Worm (Caenorhabditis elegans) whole organism, L4 larva: ENCODE data around the gene mml-1.
A peak's percentile ranks its signal among the peaks of the same experiment; 100 is the strongest.

ENCODE experiments used
- F10B5.3 ChIP-seq: sonication (generic microtip); optimal IDR thresholded peaks from 2 replicates; lab custom pipeline; 2016; ENCODE audit warnings: mild to moderate bottlenecking, missing genetic modification characterization, missing compliant biosample characterization
- R02D3.7 ChIP-seq: fragments of 150-350 bp; sonication (generic microtip); optimal IDR thresholded peaks from 3 replicates; lab custom pipeline; 2014; ENCODE audit warnings: missing biosample characterization, missing genetic modification characterization
- T26A8.4 ChIP-seq: fragments of 200-800 bp; sonication (Bioruptor generic); IDR thresholded peaks from 2 replicates; pipeline ENCODE4 v1.3.6; 2022; ENCODE audit warnings: missing genetic modification characterization, missing compliant biosample characterization
- aly-2 ChIP-seq: sonication (generic microtip); optimal IDR thresholded peaks from 2 replicates; lab custom pipeline; 2018; ENCODE audit warnings: missing biosample characterization, missing genetic modification characterization
- ama-1 ChIP-seq: fragments of 150-350 bp; optimal IDR thresholded peaks from 2 replicates; lab custom pipeline; 2014; ENCODE audit warnings: inconsistent platforms, mixed read lengths
- ceh-28 ChIP-seq: fragments of 150-350 bp; optimal IDR thresholded peaks from 2 replicates; lab custom pipeline; 2014; ENCODE audit warnings: missing biosample characterization, missing genetic modification reagents, missing genetic modification characterization
- ceh-32 ChIP-seq: sonication (generic microtip); optimal IDR thresholded peaks from 2 replicates; lab custom pipeline; 2016; ENCODE audit warnings: mild to moderate bottlenecking, missing genetic modification characterization, missing compliant biosample characterization; ENCODE audit not compliant: poor library complexity
- ceh-44 ChIP-seq: fragments of 200-800 bp; sonication (Bioruptor generic); IDR thresholded peaks from 2 replicates; pipeline ENCODE4 v1.3.6; 2022; ENCODE audit warnings: missing genetic modification reagents, missing genetic modification characterization, missing compliant biosample characterization
- ceh-62 ChIP-seq: sonication (generic microtip); optimal IDR thresholded peaks from 2 replicates; lab custom pipeline; 2017; ENCODE audit warnings: missing biosample characterization, missing genetic modification characterization
- ceh-82 ChIP-seq: sonication (generic microtip); optimal IDR thresholded peaks from 2 replicates; lab custom pipeline; 2017; ENCODE audit warnings: missing biosample characterization, missing genetic modification characterization
- daf-16 ChIP-seq, 3 experiments: sonication (generic microtip); optimal IDR thresholded peaks; 2 replicates each; lab custom pipeline; 2016 to 2017; ENCODE audit warnings: missing genetic modification characterization in 3 of 3, missing genetic modification reagents in 3 of 3, mild to moderate bottlenecking in 2 of 3, missing compliant biosample characterization in 2 of 3, missing biosample characterization in 1 of 3, moderate library complexity in 1 of 3
- daf-8 ChIP-seq: fragments of 200-800 bp; sonication (Bioruptor generic); IDR thresholded peaks from 2 replicates; pipeline ENCODE4 v1.3.6; 2022; ENCODE audit warnings: missing genetic modification characterization, missing compliant biosample characterization
- dmd-9 ChIP-seq: fragments of 200-800 bp; sonication (Bioruptor generic); IDR thresholded peaks from 2 replicates; pipeline ENCODE4 v1.3.6; 2022; ENCODE audit warnings: missing genetic modification reagents, missing genetic modification characterization, missing compliant biosample characterization
- gei-8 ChIP-seq: fragments of 200-800 bp; sonication (Bioruptor generic); optimal IDR thresholded peaks from 2 replicates; lab custom pipeline; 2018; ENCODE audit warnings: mild to moderate bottlenecking, missing genetic modification characterization, missing compliant biosample characterization
- hif-1 ChIP-seq, 2 experiments: sonication (generic microtip); optimal IDR thresholded peaks; 2 replicates each; lab custom pipeline; 2016 to 2017; ENCODE audit warnings: missing compliant biosample characterization in 2 of 2, missing genetic modification characterization in 2 of 2, missing genetic modification reagents in 2 of 2, missing genotype in 2 of 2, mild to moderate bottlenecking in 1 of 2
- hlh-11 ChIP-seq: fragments of 200-800 bp; sonication (Bioruptor generic); optimal IDR thresholded peaks from 2 replicates; lab custom pipeline; 2018; ENCODE audit warnings: mild to moderate bottlenecking, missing genetic modification characterization, missing compliant biosample characterization
- hlh-30 ChIP-seq: sonication (generic microtip); optimal IDR thresholded peaks from 2 replicates; lab custom pipeline; 2017; ENCODE audit warnings: antibody characterized with exemption, mild to moderate bottlenecking, missing genetic modification characterization, missing compliant biosample characterization; ENCODE audit not compliant: insufficient read depth
- hmg-1.1 ChIP-seq: fragments of 200-800 bp; sonication (Bioruptor generic); IDR thresholded peaks from 2 replicates; pipeline ENCODE4 v1.3.6; 2022; ENCODE audit warnings: missing genetic modification reagents, missing genetic modification characterization, missing compliant biosample characterization
- jun-1 ChIP-seq: fragments of 150-350 bp; optimal IDR thresholded peaks from 2 replicates; lab custom pipeline; 2014; ENCODE audit warnings: missing biosample characterization, missing genetic modification reagents, missing genetic modification characterization
- lir-3 ChIP-seq: sonication (generic microtip); optimal IDR thresholded peaks from 2 replicates; lab custom pipeline; 2016; ENCODE audit warnings: mild to moderate bottlenecking, missing genetic modification characterization, missing compliant biosample characterization
- mdt-29 ChIP-seq: fragments of 200-800 bp; sonication (Bioruptor generic); IDR thresholded peaks from 2 replicates; pipeline ENCODE4 v1.3.6; 2022; ENCODE audit warnings: missing genetic modification reagents, missing genetic modification characterization, missing compliant biosample characterization
- mxl-2 ChIP-seq: fragments of 200-800 bp; sonication (Bioruptor generic); conservative IDR thresholded peaks from 2 replicates; pipeline ENCODE4 v1.3.6; 2022; ENCODE audit warnings: missing genetic modification reagents, missing genetic modification characterization, missing compliant biosample characterization
- nhr-10 ChIP-seq: fragments of 150-350 bp; optimal IDR thresholded peaks from 2 replicates; lab custom pipeline; 2014; ENCODE audit warnings: missing biosample characterization, missing genetic modification characterization
- nhr-102 ChIP-seq: sonication (generic microtip); optimal IDR thresholded peaks from 2 replicates; lab custom pipeline; 2016; ENCODE audit warnings: mild to moderate bottlenecking, missing genetic modification characterization, moderate library complexity, missing compliant biosample characterization
- nhr-11 ChIP-seq: fragments of 150-350 bp; optimal IDR thresholded peaks from 2 replicates; lab custom pipeline; 2014; ENCODE audit warnings: missing biosample characterization, missing genetic modification characterization
- nhr-25 ChIP-seq: sonication (generic microtip); optimal IDR thresholded peaks from 2 replicates; lab custom pipeline; 2017; ENCODE audit warnings: missing genetic modification characterization, mild to moderate bottlenecking, missing compliant biosample characterization, antibody characterized with exemption, moderate library complexity, borderline replicate concordance; ENCODE audit not compliant: insufficient read depth
- nhr-41 ChIP-seq: fragments of 200-800 bp; sonication (Bioruptor generic); IDR thresholded peaks from 2 replicates; pipeline ENCODE4 v1.3.6; 2022; ENCODE audit warnings: missing genetic modification reagents, missing genetic modification characterization, missing compliant biosample characterization
- nhr-48 ChIP-seq: sonication (generic microtip); optimal IDR thresholded peaks from 2 replicates; lab custom pipeline; 2016; ENCODE audit warnings: mild to moderate bottlenecking, missing genetic modification characterization, missing compliant biosample characterization
- rbr-2 ChIP-seq: sonication (generic microtip); optimal IDR thresholded peaks from 2 replicates; lab custom pipeline; 2016; ENCODE audit warnings: missing genotype, missing genetic modification characterization, missing compliant biosample characterization
- saeg-2 ChIP-seq: fragments of 200-800 bp; sonication (Bioruptor generic); IDR thresholded peaks from 2 replicates; pipeline ENCODE4 v1.3.6; 2022; ENCODE audit warnings: missing genetic modification reagents, missing genetic modification characterization, missing compliant biosample characterization
- sdz-12 ChIP-seq: fragments of 200-800 bp; sonication (Bioruptor generic); optimal IDR thresholded peaks from 2 replicates; lab custom pipeline; 2018; ENCODE audit warnings: mild to moderate bottlenecking, missing genetic modification characterization, missing compliant biosample characterization
- set-16 ChIP-seq: fragments of 200-800 bp; sonication (Bioruptor generic); IDR thresholded peaks from 2 replicates; pipeline ENCODE4 v1.3.6; 2022; ENCODE audit warnings: missing genetic modification reagents, missing genetic modification characterization, missing compliant biosample characterization
- snpc-1.2 ChIP-seq: fragments of 200-800 bp; sonication (Bioruptor generic); IDR thresholded peaks from 2 replicates; pipeline ENCODE4 v1.3.6; 2022; ENCODE audit warnings: missing genetic modification reagents, missing genetic modification characterization, missing compliant biosample characterization
- tra-1 ChIP-seq: fragments of 200-800 bp; sonication (Bioruptor generic); IDR thresholded peaks from 2 replicates; pipeline ENCODE4 v1.3.6; 2022; ENCODE audit warnings: missing genetic modification reagents, missing genetic modification characterization, missing compliant biosample characterization
- unc-39 ChIP-seq: sonication (generic microtip); optimal IDR thresholded peaks from 2 replicates; lab custom pipeline; 2017; ENCODE audit warnings: missing biosample characterization, missing genetic modification characterization
- unc-62 ChIP-seq, 3 experiments: fragments of 150-350 bp in 1 of 3; sonication (generic microtip); optimal IDR thresholded peaks in 2 of 3; peaks in 1 of 3; 1 replicate in 1 of 3; 2 replicates in 2 of 3; lab custom pipeline; 2014 to 2017; ENCODE audit warnings: missing biosample characterization in 3 of 3, missing genetic modification characterization in 3 of 3, missing genetic modification reagents in 3 of 3, missing genotype in 1 of 3
- zag-1 ChIP-seq: fragments of 150-350 bp; optimal IDR thresholded peaks from 2 replicates; lab custom pipeline; 2014; ENCODE audit warnings: missing biosample characterization, missing genetic modification characterization
- zfp-2 ChIP-seq: sonication (generic microtip); optimal IDR thresholded peaks from 2 replicates; lab custom pipeline; 2016; ENCODE audit warnings: mild to moderate bottlenecking, missing genetic modification characterization, missing compliant biosample characterization
- zfp-3 ChIP-seq: fragments of 200-800 bp; sonication (Bioruptor generic); conservative IDR thresholded peaks from 2 replicates; pipeline ENCODE4 v1.3.6; 2022; ENCODE audit warnings: missing genetic modification reagents, missing genetic modification characterization, missing compliant biosample characterization
- zip-11 ChIP-seq: fragments of 200-800 bp; sonication (Bioruptor generic); IDR thresholded peaks from 2 replicates; pipeline ENCODE4 v1.3.6; 2022; ENCODE audit warnings: missing genetic modification characterization, missing compliant biosample characterization
- zip-2 ChIP-seq: fragments of 150-350 bp; optimal IDR thresholded peaks from 2 replicates; lab custom pipeline; 2014; ENCODE audit warnings: missing biosample characterization, missing genetic modification characterization

mml-1 gene

DNA sequence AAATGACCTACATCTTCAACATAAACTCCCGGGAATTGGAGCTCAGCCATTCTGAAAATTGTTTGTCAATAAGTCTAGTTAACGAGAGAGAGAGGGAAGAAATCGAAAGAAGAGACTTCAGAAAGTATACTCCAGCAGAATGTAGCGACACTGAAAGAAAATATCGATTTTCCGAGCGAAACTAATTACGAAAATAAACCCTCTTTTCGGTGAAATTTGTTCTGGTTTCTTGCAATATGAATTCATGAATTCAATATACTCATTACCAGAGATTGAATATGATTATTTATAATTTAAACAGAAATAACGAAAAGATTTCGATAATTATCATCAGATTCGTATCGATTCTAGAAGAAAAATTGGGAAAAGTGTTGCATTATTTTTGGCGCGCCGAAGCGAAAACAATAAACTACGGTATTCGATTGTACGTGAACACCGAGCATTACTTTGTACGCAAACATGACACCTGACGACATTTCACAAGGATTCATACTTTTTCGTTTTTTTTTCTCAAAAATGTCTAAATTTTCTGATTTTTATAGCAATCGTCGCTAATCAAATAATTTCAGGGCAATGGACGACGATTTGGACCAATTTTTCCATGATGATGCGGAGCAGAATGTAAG lies 7.1 kb upstream of the mml-1 start, which contains the start of the genes hmg-4 and T20B12.3 (continued):
- no peak for TF ChIP-seq set-16 (GFP tag; lab: Robert Waterston, UW)
- peak; percentile 51 for TF ChIP-seq hlh-30 (tag; lab: Kevin White, UChicago)
- TF ChIP-seq ceh-32, result no peak
- no peak for TF ChIP-seq ceh-28
- no peak for TF ChIP-seq aly-2 (tag; lab: Kevin White, UChicago)
- no peak for TF ChIP-seq nhr-48 (tag; lab: Kevin White, UChicago)
- no peak for TF ChIP-seq mxl-2 (GFP tag; lab: Robert Waterston, UW)
- no peak for TF ChIP-seq R02D3.7
- no peak for TF ChIP-seq ama-1 (lab: Kevin White, UChicago)
- no peak for TF ChIP-seq tra-1
- TF ChIP-seq unc-62 (GFP tag; optimal IDR thresholded peaks at IDR 0.05 in 1 of 2; lab: Kevin White, UChicago), result no peak
- TF ChIP-seq unc-62 (tag; optimal IDR thresholded peaks at IDR 0.05; lab: Kevin White, UChicago), result no peak
- TF ChIP-seq nhr-25 (tag; lab: Kevin White, UChicago), result no peak
- TF ChIP-seq daf-16 (GFP tag; optimal IDR thresholded peaks at IDR 0.05; lab: Kevin White, UChicago), result no peak
- TF ChIP-seq daf-16 (tag; optimal IDR thresholded peaks at IDR 0.05; lab: Kevin White, UChicago), result peak; percentile 36
- TF ChIP-seq nhr-41 (GFP tag; lab: Robert Waterston, UW), result no peak
- TF ChIP-seq gei-8 (GFP tag; lab: Kevin White, UChicago), result no peak
- no peak for TF ChIP-seq unc-39 (tag; lab: Kevin White, UChicago)
- TF ChIP-seq hlh-11 (tag; lab: Kevin White, UChicago), result no peak
- peak; percentile 11 for TF ChIP-seq rbr-2 (tag; lab: Kevin White, UChicago)
- TF ChIP-seq lir-3 (tag; lab: Kevin White, UChicago), result no peak
- TF ChIP-seq ceh-62 (tag; lab: Kevin White, UChicago), result no peak
- TF ChIP-seq zip-11 (GFP tag; lab: Robert Waterston, UW), result no peak
- TF ChIP-seq nhr-10 (tag; lab: Kevin White, UChicago), result no peak
- TF ChIP-seq sdz-12 (GFP tag; lab: Kevin White, UChicago), result no peak
- TF ChIP-seq F10B5.3 (tag; lab: Kevin White, UChicago), result no peak
- no peak for TF ChIP-seq nhr-11 (tag; lab: Kevin White, UChicago)
- TF ChIP-seq nhr-102 (tag; lab: Kevin White, UChicago), result no peak
- TF ChIP-seq snpc-1.2, result no peak
- TF ChIP-seq zip-2 (tag; lab: Kevin White, UChicago), result no peak
- no peak for TF ChIP-seq ceh-44 (GFP tag; lab: Robert Waterston, UW)
- TF ChIP-seq jun-1 (tag; lab: Kevin White, UChicago), result no peak
- TF ChIP-seq zag-1 (tag; lab: Kevin White, UChicago), result no peak
- TF ChIP-seq dmd-9 (GFP tag; lab: Robert Waterston, UW), result no peak
- no peak for TF ChIP-seq daf-8 (GFP tag; lab: Robert Waterston, UW)
- no peak for TF ChIP-seq hmg-1.1 (GFP tag; lab: Robert Waterston, UW)
- no peak for TF ChIP-seq mdt-29 (GFP tag; lab: Robert Waterston, UW)
- no peak for TF ChIP-seq zfp-3
- TF ChIP-seq saeg-2, result no peak
- no peak for TF ChIP-seq hif-1 (tag; optimal IDR thresholded peaks at IDR 0.05; lab: Kevin White, UChicago)
- TF ChIP-seq T26A8.4 (GFP tag; lab: Robert Waterston, UW), result no peak
- TF ChIP-seq zfp-2 (tag; lab: Kevin White, UChicago), result no peak
- no peak for TF ChIP-seq ceh-82
- TF ChIP-seq, all 104 proteins: peak for 11
